Worm (Caenorhabditis elegans) whole organism, young adult: ENCODE measurements around the gene sri-28.
"Not testable (repeated sequence)": the region's sequence is repeated elsewhere in the genome, so short reads cannot be mapped to it uniquely, and the experiment has no call there.

Experiments used
- B0261.1 ChIP-seq: sonication (generic microtip); optimal IDR thresholded peaks from 2 replicates; lab custom pipeline; 2016; ENCODE audit warnings: mild to moderate bottlenecking, missing genetic modification characterization, moderate library complexity, missing compliant biosample characterization
- F23B12.7 ChIP-seq: sonication (generic microtip); optimal IDR thresholded peaks from 2 replicates; lab custom pipeline; 2017; ENCODE audit warnings: missing genetic modification characterization, mild to moderate bottlenecking, missing compliant biosample characterization, antibody characterized with exemption, moderate library complexity; ENCODE audit not compliant: insufficient read depth
- K11D2.4 ChIP-seq: fragments of 200-800 bp; sonication (Bioruptor generic); IDR thresholded peaks from 2 replicates; pipeline ENCODE4 v1.3.6; 2022; ENCODE audit warnings: missing genetic modification reagents, missing genetic modification characterization, missing compliant biosample characterization
- aptf-3 ChIP-seq: fragments of 200-800 bp; sonication (Bioruptor generic); IDR thresholded peaks from 2 replicates; pipeline ENCODE4 v1.3.6; 2022; ENCODE audit warnings: missing genetic modification characterization, missing compliant biosample characterization
- atf-7 ChIP-seq: sonication (generic microtip); optimal IDR thresholded peaks from 2 replicates; lab custom pipeline; 2017; ENCODE audit warnings: mild to moderate bottlenecking, missing genetic modification characterization, missing compliant biosample characterization
- ceh-100 ChIP-seq: fragments of 200-800 bp; sonication (Bioruptor generic); IDR thresholded peaks from 2 replicates; pipeline ENCODE4 v1.3.6; 2022; ENCODE audit warnings: missing genetic modification reagents, missing genetic modification characterization, missing compliant biosample characterization
- ceh-91 ChIP-seq: fragments of 200-800 bp; sonication (Bioruptor generic); IDR thresholded peaks from 2 replicates; pipeline ENCODE4 v1.3.6; 2022; ENCODE audit warnings: missing genetic modification reagents, missing genetic modification characterization, missing compliant biosample characterization
- dox-1 ChIP-seq: fragments of 200-800 bp; sonication (Bioruptor generic); IDR thresholded peaks from 2 replicates; pipeline ENCODE4 v1.3.6; 2022; ENCODE audit warnings: missing genetic modification reagents, missing genetic modification characterization, missing compliant biosample characterization
- dpff-1 ChIP-seq: sonication (generic microtip); optimal IDR thresholded peaks from 2 replicates; lab custom pipeline; 2017; ENCODE audit warnings: mild to moderate bottlenecking, missing genetic modification characterization, missing compliant biosample characterization
- dpl-1 ChIP-seq: fragments of 150-350 bp; optimal IDR thresholded peaks from 2 replicates; lab custom pipeline; 2014; ENCODE audit warnings: missing biosample characterization, missing genetic modification reagents, missing genetic modification characterization
- efl-1 ChIP-seq: fragments of 150-350 bp; optimal IDR thresholded peaks from 2 replicates; lab custom pipeline; 2014; ENCODE audit warnings: missing biosample characterization, missing genetic modification reagents, missing genetic modification characterization
- egl-44 ChIP-seq: fragments of 200-800 bp; sonication (Bioruptor generic); IDR thresholded peaks from 2 replicates; pipeline ENCODE4 v1.3.6; 2022; ENCODE audit warnings: missing genetic modification reagents, missing genetic modification characterization, missing compliant biosample characterization
- egrh-3 ChIP-seq: fragments of 200-800 bp; sonication (Bioruptor generic); IDR thresholded peaks from 2 replicates; pipeline ENCODE4 v1.3.6; 2022; ENCODE audit warnings: missing genetic modification reagents, missing genetic modification characterization, missing compliant biosample characterization
- gei-17 ChIP-seq: fragments of 200-800 bp; sonication (Bioruptor generic); optimal IDR thresholded peaks from 2 replicates; lab custom pipeline; 2018; ENCODE audit warnings: mild to moderate bottlenecking, missing genetic modification characterization, missing compliant biosample characterization
- hmg-1.2 ChIP-seq: fragments of 200-800 bp; sonication (Bioruptor generic); IDR thresholded peaks from 2 replicates; pipeline ENCODE4 v1.3.6; 2022; ENCODE audit warnings: missing genetic modification reagents, missing genetic modification characterization, missing compliant biosample characterization
- hrde-1 ChIP-seq: sonication (generic microtip); optimal IDR thresholded peaks from 2 replicates; lab custom pipeline; 2016; ENCODE audit warnings: missing genetic modification characterization, mild to moderate bottlenecking, missing compliant biosample characterization, moderate library complexity, missing genotype, missing genetic modification reagents, borderline replicate concordance
- let-607 ChIP-seq, 2 experiments: fragments of 200-800 bp in 1 of 2; sonication (Bioruptor generic) in 1 of 2; sonication (generic microtip) in 1 of 2; optimal IDR thresholded peaks; 2 replicates each; lab custom pipeline; 2016 to 2018; ENCODE audit warnings: mild to moderate bottlenecking in 2 of 2, missing compliant biosample characterization in 2 of 2, missing genetic modification characterization in 2 of 2, moderate library complexity in 2 of 2, missing genotype in 1 of 2
- lin-35 ChIP-seq, 3 experiments: fragments of 150-350 bp in 2 of 3; sonication (generic microtip) in 1 of 3; optimal IDR thresholded peaks; 2 replicates each; lab custom pipeline; 2014 to 2018; ENCODE audit warnings: missing biosample characterization in 3 of 3, missing genetic modification characterization in 3 of 3, missing genetic modification reagents in 3 of 3
- lsl-1 ChIP-seq: fragments of 200-800 bp; sonication (Bioruptor generic); optimal IDR thresholded peaks from 2 replicates; lab custom pipeline; 2018; ENCODE audit warnings: mild to moderate bottlenecking, missing genetic modification characterization, moderate library complexity, missing compliant biosample characterization
- lsy-27 ChIP-seq: sonication (generic microtip); optimal IDR thresholded peaks from 2 replicates; lab custom pipeline; 2017; ENCODE audit warnings: missing genetic modification characterization, mild to moderate bottlenecking, missing compliant biosample characterization, antibody characterized with exemption, missing genotype, borderline replicate concordance; ENCODE audit not compliant: insufficient read depth
- madf-6 ChIP-seq: fragments of 200-800 bp; sonication (Bioruptor generic); IDR thresholded peaks from 2 replicates; pipeline ENCODE4 v1.3.6; 2022; ENCODE audit warnings: missing genetic modification reagents, missing genetic modification characterization, missing compliant biosample characterization
- madf-8 ChIP-seq: fragments of 200-800 bp; sonication (Bioruptor generic); conservative IDR thresholded peaks from 2 replicates; pipeline ENCODE4 v1.3.6; 2022; ENCODE audit warnings: missing genetic modification reagents, missing genetic modification characterization, missing compliant biosample characterization
- mes-4 ChIP-seq: sonication (generic microtip); optimal IDR thresholded peaks from 2 replicates; lab custom pipeline; 2016; ENCODE audit warnings: missing genotype, missing genetic modification characterization, missing compliant biosample characterization
- nfya-1 ChIP-seq: sonication (generic microtip); optimal IDR thresholded peaks from 2 replicates; lab custom pipeline; 2017; ENCODE audit warnings: antibody characterized with exemption, missing compliant biosample characterization, missing genetic modification characterization, borderline replicate concordance; ENCODE audit not compliant: insufficient read depth
- rcor-1 ChIP-seq: fragments of 200-800 bp; sonication (Bioruptor generic); IDR thresholded peaks from 2 replicates; pipeline ENCODE4 v1.3.6; 2022; ENCODE audit warnings: missing genetic modification reagents, missing genetic modification characterization, missing compliant biosample characterization
- rpc-1 ChIP-seq, 2 experiments: fragments of 150-350 bp in 1 of 2; sonication (generic microtip) in 1 of 2; optimal IDR thresholded peaks; 2 replicates each; lab custom pipeline; 2014 to 2018; ENCODE audit warnings: missing biosample characterization in 1 of 2, missing genetic modification characterization in 1 of 2, missing genetic modification reagents in 1 of 2, missing genotype in 1 of 2
- snpc-1.1 ChIP-seq: sonication (generic microtip); optimal IDR thresholded peaks from 2 replicates; lab custom pipeline; 2017; ENCODE audit warnings: missing genetic modification characterization, mild to moderate bottlenecking, missing compliant biosample characterization, antibody characterized with exemption, moderate library complexity, missing genotype, missing genetic modification reagents; ENCODE audit not compliant: insufficient read depth
- snpc-3.4 ChIP-seq: sonication (generic microtip); optimal IDR thresholded peaks from 2 replicates; lab custom pipeline; 2017; ENCODE audit warnings: missing genetic modification characterization, mild to moderate bottlenecking, missing compliant biosample characterization, antibody characterized with exemption, moderate library complexity, missing genotype, missing genetic modification reagents
- snpc-4 ChIP-seq, 5 experiments: fragments of 150-350 bp in 1 of 5; sonication (generic microtip) in 4 of 5; optimal IDR thresholded peaks; 2 replicates each; lab custom pipeline; 2014 to 2018; ENCODE audit warnings: missing genetic modification characterization in 5 of 5, missing biosample characterization in 3 of 5, antibody characterized with exemption in 2 of 5, mild to moderate bottlenecking in 2 of 5, missing compliant biosample characterization in 2 of 5, missing genotype in 2 of 5, moderate library complexity in 2 of 5, missing genetic modification reagents in 1 of 5
- somi-1 ChIP-seq: fragments of 200-800 bp; sonication (Bioruptor generic); optimal IDR thresholded peaks from 2 replicates; lab custom pipeline; 2018; ENCODE audit warnings: mild to moderate bottlenecking, missing genetic modification characterization, missing compliant biosample characterization
- tbp1 ChIP-seq: fragments of 200-800 bp; sonication (Bioruptor generic); optimal IDR thresholded peaks from 2 replicates; lab custom pipeline; 2018; ENCODE audit warnings: mild to moderate bottlenecking, missing genetic modification characterization, missing compliant biosample characterization
- unc-130 ChIP-seq: sonication (generic microtip); optimal IDR thresholded peaks from 2 replicates; lab custom pipeline; 2016; ENCODE audit warnings: missing genetic modification reagents, missing genetic modification characterization, missing compliant biosample characterization
- unc-62 ChIP-seq: fragments of 150-350 bp; optimal IDR thresholded peaks from 2 replicates; lab custom pipeline; 2014; ENCODE audit warnings: missing biosample characterization, missing genetic modification reagents, missing genetic modification characterization
- xnd-1 ChIP-seq: sonication (generic microtip); optimal IDR thresholded peaks from 2 replicates; lab custom pipeline; 2016; ENCODE audit warnings: missing genotype, missing genetic modification reagents, missing genetic modification characterization, missing compliant biosample characterization

Gene sri-28

ce11 chrII:3023381-3023935 lies 25.0 kb upstream of the sri-28 start, which contains the start of gene clec-2:
clec-2 (minus strand) TSS chrII:3023431.
- TF ChIP-seq snpc-4 (GFP tag; optimal IDR thresholded peaks at IDR 0.05; lab: Kevin White, UChicago) = no peak
- peak in 2 of 4 experiments; percentile 69 to 76 for TF ChIP-seq snpc-4 (tag; optimal IDR thresholded peaks at IDR 0.05; lab: Kevin White, UChicago)
- TF ChIP-seq hmg-1.2 (GFP tag; lab: Robert Waterston, UW) = peak; percentile 39
- no peak for TF ChIP-seq lin-35 (GFP tag; optimal IDR thresholded peaks at IDR 0.05; lab: Kevin White, UChicago)
- TF ChIP-seq egrh-3 (GFP tag; lab: Robert Waterston, UW) = no peak
- TF ChIP-seq egl-44 (GFP tag; lab: Robert Waterston, UW) = no peak
- TF ChIP-seq snpc-1.1 (tag; lab: Kevin White, UChicago) = peak; percentile 10

- TF ChIP-seq unc-130 (GFP tag; lab: Kevin White, UChicago) (no peak), let-607 (tag; optimal IDR thresholded peaks at IDR 0.05; lab: Kevin White, UChicago) (no peak)
These were observed 23.8 kb upstream of the sri-28 start for ce11 chrII:3024655-3025054.

DNA sequence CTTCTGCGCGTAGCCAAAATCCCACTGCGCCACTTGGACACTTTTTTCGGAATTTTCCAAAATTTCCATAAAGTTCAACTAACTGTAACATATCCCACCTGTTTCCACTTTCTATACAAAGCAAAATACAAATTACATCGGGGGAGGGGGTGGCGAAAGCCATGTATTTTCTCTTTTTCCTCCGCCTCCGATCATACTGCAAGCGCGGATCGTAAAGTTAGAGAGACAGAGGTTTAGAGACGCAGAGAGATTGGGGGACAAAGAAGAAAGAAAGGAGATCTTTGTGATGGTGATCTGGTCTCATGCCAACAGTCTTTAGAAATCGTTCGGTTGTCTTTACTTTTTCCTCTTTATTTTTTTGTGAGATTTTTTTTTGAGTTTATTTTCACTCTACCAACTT lies 20.2 kb upstream of the sri-28 start:
- TF ChIP-seq mes-4 (tag; lab: Kevin White, UChicago) (no peak), unc-62 (GFP tag; lab: Kevin White, UChicago) (no peak), rpc-1 (optimal IDR thresholded peaks at IDR 0.05; lab: Kevin White, UChicago) (no peak), rpc-1 (tag; optimal IDR thresholded peaks at IDR 0.05; lab: Kevin White, UChicago) (no peak), ceh-91 (no peak), dpl-1 (no peak), somi-1 (GFP tag; lab: Kevin White, UChicago) (no peak), efl-1 (no peak), dpff-1 (no peak), lsl-1 (GFP tag; lab: Kevin White, UChicago) (no peak), gei-17 (GFP tag; lab: Kevin White, UChicago) (no peak)

DNA sequence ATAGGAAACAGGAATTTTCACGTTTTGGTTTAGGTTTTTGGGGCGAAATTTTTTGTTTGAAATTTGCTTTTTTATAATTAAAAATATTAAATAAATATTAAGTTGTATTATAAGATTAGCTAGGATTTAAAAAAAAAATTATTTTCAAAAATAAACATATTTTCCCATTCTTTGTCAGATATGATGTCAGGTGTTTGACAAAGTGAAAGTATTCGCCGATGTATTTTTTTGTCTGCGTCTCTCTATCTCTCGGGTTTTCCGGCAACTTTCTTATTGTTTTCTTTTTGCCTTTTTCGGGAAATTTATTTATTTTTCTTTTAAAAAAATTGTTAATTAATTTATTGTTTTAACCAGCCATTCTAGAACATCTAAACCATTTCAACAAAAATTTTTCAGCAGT lies 18.1 kb upstream of the sri-28 start:
- TF ChIP-seq egrh-3 (GFP tag; lab: Robert Waterston, UW) (no peak), ceh-100 (GFP tag; lab: Robert Waterston, UW) (no peak), K11D2.4 (no peak), nfya-1 (no peak), madf-8 (GFP tag; lab: Robert Waterston, UW) (no peak), unc-62 (GFP tag; lab: Kevin White, UChicago) (no peak), xnd-1 (tag; lab: Kevin White, UChicago) (no peak), madf-6 (GFP tag; lab: Robert Waterston, UW) (no peak), snpc-3.4 (no peak), hrde-1 (tag; lab: Kevin White, UChicago) (no peak), atf-7 (no peak), aptf-3 (no peak), F23B12.7 (tag; lab: Kevin White, UChicago) (no peak), lsy-27 (no peak)

ce11 chrII:3031292-3031691 lies 17.2 kb upstream of the sri-28 start:
- not testable (repeated sequence) for TF ChIP-seq snpc-4 (GFP tag; optimal IDR thresholded peaks at IDR 0.05; lab: Kevin White, UChicago)
- TF ChIP-seq snpc-4 (tag; optimal IDR thresholded peaks at IDR 0.05; lab: Kevin White, UChicago) (peak in 2 of 4 experiments; percentile 39 to 66), rcor-1 (GFP tag; lab: Robert Waterston, UW) (peak; percentile 37; the same call in 1 of the 2 replicates), madf-6 (GFP tag; lab: Robert Waterston, UW) (peak; percentile 61; the same call in 1 of the 2 replicates), dox-1 (GFP tag; lab: Robert Waterston, UW) (0 out of 2 replicates have a peak, but pooled peaks have one; percentile 31), rpc-1 (optimal IDR thresholded peaks at IDR 0.05; lab: Kevin White, UChicago) (peak; percentile 26), rpc-1 (tag; optimal IDR thresholded peaks at IDR 0.05; lab: Kevin White, UChicago) (peak; percentile 52), hmg-1.2 (GFP tag; lab: Robert Waterston, UW) (peak; percentile 31; the same call in 1 of the 2 replicates), B0261.1 (tag; lab: Kevin White, UChicago) (peak; percentile 66), tbp1 (peak; percentile 84)
